Worm (Caenorhabditis elegans): ENCODE data around the gene K09A11.1.

DNA sequence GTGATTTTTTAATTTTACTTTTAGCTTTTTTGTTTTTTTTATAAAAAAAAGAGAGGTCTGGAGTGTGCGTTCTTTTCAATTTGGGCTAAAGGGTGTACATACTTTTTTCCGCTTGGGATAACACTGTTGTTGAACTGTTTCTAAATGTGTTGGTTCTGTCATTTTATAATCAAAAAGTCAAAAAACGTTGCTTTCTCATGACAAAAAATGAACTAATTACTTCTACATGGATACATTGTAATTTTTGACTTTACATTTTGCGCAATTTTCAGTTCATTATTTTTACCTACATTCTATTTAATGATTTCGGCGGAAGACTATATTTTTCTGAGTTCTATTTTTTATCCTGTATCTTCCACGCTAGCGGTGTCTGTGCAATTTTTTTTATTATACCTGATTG, 29.2 kb downstream of the K09A11.1 start, which contains the start of gene srd-38:
- TF ChIP-seq B0336.3 (GFP tag; IDR thresholded peaks at IDR 0.05), result no peak
- TF ChIP-seq madf-6 (GFP tag; IDR thresholded peaks at IDR 0.05), result no peak
- TF ChIP-seq unc-62 (GFP tag; optimal IDR thresholded peaks at IDR 0.05), result no peak
- no peak for TF ChIP-seq B0019.2 (GFP tag; conservative IDR thresholded peaks at IDR 0.05)
- no peak for TF ChIP-seq unc-130 (GFP tag; optimal IDR thresholded peaks at IDR 0.05)
- no peak for TF ChIP-seq tbp1 (GFP tag; optimal IDR thresholded peaks at IDR 0.05)
- TF ChIP-seq hmg-20 (GFP tag; IDR thresholded peaks at IDR 0.05), result no peak
- no peak for TF ChIP-seq ceh-58 (GFP tag; IDR thresholded peaks at IDR 0.05)
- no peak for TF ChIP-seq mel-28 (tag; optimal IDR thresholded peaks at IDR 0.05; ENCODE audit: borderline replicate concordance)
- no peak for TF ChIP-seq him-1 (tag; optimal IDR thresholded peaks at IDR 0.05)
- no peak for TF ChIP-seq bed-2 (GFP tag; IDR thresholded peaks at IDR 0.05)
- no peak for TF ChIP-seq sptf-2 (GFP tag; optimal IDR thresholded peaks at IDR 0.05)
- no peak for TF ChIP-seq pha-4 (tag; optimal IDR thresholded peaks at IDR 0.05)
- TF ChIP-seq snpc-4 (GFP tag; optimal IDR thresholded peaks at IDR 0.05), result no peak
- TF ChIP-seq snpc-4 (tag; optimal IDR thresholded peaks at IDR 0.05), result no peak

All from whole organism, young adult.